Worm (Caenorhabditis elegans) whole organism, early embryonic: Measurements from ENCODE around the gene Y39G8B.2.

Source experiments
- ama-1 ChIP-seq: fragments of 150-350 bp; optimal IDR thresholded peaks from 2 replicates; lab custom pipeline; 2014
- ceh-13 ChIP-seq: fragments of 200-800 bp; sonication (Bioruptor generic); optimal IDR thresholded peaks from 2 replicates; lab custom pipeline; 2018; ENCODE audit warnings: mild to moderate bottlenecking, missing genetic modification characterization, missing compliant biosample characterization
- ets-7 ChIP-seq: sonication (generic microtip); optimal IDR thresholded peaks from 2 replicates; lab custom pipeline; 2016; ENCODE audit warnings: missing genotype, missing genetic modification characterization, missing compliant biosample characterization
- tbx-37 ChIP-seq: fragments of 200-800 bp; sonication (Bioruptor generic); conservative IDR thresholded peaks from 2 replicates; pipeline ENCODE4 v1.3.6; 2022; ENCODE audit warnings: missing genetic modification reagents, missing genetic modification characterization, missing compliant biosample characterization
- tra-4 ChIP-seq: sonication (generic microtip); optimal IDR thresholded peaks from 2 replicates; lab custom pipeline; 2017; ENCODE audit warnings: missing genetic modification characterization, missing compliant biosample characterization

ce11 chrII:13933534-13933933 is 42.5 kb downstream of the Y39G8B.2 start:
- TF ChIP-seq ama-1 (lab: Kevin White, UChicago) (no peak), tra-4 (tag; lab: Kevin White, UChicago) (no peak), ceh-13 (GFP tag; lab: Kevin White, UChicago) (no peak), ets-7 (tag; lab: Kevin White, UChicago) (no peak), tbx-37 (no peak)
